Worm (Caenorhabditis elegans): ENCODE results near the gene srsx-21.

The srsx-21 gene

DNA sequence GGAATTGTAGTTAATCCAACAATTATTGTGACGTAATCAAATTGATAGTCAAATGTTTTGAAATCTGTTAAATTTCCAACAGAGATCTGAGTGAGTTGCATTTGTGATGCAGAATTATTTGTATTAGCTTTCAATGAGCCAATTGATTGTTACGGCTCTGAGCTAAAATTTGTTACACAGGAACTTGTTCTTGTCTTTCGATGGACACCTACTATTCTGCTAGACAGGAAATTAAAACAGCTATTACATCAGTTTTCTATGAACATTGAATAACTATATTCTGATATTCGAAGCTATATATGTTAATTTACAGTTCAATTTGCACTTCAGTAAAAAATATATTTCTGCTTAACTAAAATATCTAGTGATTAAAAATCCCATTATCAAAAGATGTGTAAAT is 3.9 kb upstream of the srsx-21 start, which contains the start of gene sru-40:
sru-40 (minus strand) TSS at position 101 of the 400 bp plus-strand sequence.
- no peak for TF ChIP-seq unc-62 (GFP tag; optimal IDR thresholded peaks at IDR 0.05)

DNA sequence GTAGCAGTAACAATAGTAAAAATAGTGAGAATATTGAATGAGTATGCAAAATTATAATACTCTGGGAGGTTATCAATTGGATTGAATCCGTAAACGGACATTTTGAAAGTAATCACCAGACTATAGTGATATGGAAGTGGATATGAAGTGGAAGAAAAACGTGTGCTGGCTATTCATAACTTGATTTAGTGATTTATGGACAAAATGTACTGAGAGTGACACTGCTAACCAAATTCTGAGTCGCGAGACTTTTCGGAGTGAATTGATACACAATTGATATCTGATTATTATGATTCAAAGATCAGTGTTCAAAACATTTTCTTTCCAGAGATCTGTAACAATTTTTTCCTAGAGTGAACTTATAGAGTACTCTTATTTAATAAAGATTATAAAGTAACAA is 1.8 kb upstream of the srsx-21 start, which contains the start of gene sru-38:
sru-38 (minus strand) TSS at position 101 of the 400 bp plus-strand sequence.
- no peak for TF ChIP-seq unc-62 (GFP tag; optimal IDR thresholded peaks at IDR 0.05)

DNA sequence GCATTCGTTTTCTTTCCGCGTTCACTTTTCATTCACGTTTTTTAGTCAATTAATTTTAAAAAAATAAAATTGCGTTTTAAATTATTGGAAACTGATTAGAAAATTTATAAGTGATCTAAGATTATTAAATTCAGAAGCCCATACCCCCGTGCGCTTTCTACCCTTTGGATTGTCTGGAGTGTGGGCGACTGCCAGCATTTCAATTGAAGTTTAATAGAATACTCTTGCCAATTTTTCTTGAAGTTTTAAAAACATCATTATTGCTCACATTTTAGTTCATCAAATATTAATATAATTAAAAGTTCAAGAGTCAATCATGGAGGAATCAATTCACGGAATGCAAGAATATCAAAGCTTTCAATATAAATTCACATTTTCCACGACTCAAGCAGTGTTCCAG is 3.6 kb downstream of the srsx-21 start, which contains the start of gene sru-36:
sru-36 (plus strand) TSS at position 301 of the 400 bp plus-strand sequence.
- no peak for TF ChIP-seq unc-62 (GFP tag; optimal IDR thresholded peaks at IDR 0.05)

DNA sequence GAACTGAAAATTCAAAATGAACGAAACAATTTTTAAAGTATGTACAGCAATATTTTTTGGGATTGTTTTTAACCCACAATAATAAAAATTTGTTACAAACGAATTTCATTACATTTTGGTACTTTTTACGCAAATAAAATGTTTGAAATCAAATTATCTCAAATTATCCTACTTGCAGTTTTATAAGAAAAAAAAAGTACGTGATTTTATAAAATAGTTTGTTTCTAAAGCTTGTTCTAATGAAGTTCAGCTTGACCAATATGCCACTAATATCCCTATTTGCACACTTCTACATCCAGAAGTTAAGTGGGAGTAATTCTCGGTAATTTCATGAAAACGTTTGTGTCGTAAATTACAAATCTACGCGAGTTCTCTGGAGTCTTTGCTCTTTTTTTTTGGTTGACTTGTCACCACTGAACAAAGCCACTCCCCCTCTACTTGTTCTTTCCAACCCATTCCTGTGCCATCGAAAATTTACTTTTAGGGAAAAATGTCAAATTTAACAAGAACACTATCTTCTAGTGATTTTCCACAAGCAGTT is 5.7 kb downstream of the srsx-21 start, which contains the start of gene sru-8:
sru-8 (plus strand) TSS at position 491 of the 541 bp plus-strand sequence.
- TF ChIP-seq unc-62 (GFP tag; optimal IDR thresholded peaks at IDR 0.05), result no peak

DNA sequence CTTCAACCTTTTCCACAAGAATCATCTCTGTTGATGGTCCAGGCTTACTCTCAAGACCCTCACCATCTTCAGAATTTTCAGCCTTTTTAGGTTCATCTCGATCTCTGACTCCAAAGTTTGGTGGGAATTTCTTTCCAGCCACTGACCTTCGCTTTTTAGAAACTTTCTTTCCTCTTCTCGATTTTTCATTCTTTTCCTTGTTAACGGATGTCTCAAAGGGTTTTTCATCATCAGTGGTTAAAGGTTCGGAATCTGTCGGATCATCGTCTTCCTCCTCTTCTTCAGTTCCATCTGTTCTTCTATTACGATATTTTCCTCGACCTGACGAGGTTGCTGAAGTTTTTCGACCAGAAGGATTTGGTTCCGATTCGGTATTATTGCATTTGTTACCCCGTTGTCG is 10.8 kb downstream of the srsx-21 start:
- no peak for TF ChIP-seq unc-62 (GFP tag; optimal IDR thresholded peaks at IDR 0.05)

DNA sequence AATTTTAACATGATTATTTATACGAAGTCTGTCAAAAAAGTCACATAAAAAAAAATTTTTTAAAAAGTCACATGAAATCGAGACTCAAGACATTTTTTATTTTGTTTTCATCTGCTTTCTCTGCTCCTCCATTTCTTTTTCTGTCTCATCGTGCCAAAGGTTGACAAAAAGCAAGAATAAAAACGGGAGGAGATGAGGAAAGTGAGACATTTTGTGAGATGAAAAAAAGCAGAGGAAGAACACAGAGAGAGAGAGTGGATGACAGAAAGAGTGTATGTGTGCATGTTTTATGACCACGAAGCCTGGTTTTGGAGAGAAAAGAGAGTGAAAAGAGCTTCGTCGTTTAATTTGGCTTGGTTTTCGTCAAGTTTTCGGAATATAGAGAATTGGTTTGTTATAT is 16.0 kb downstream of the srsx-21 start:
- no peak for TF ChIP-seq unc-62 (GFP tag; optimal IDR thresholded peaks at IDR 0.05)

DNA sequence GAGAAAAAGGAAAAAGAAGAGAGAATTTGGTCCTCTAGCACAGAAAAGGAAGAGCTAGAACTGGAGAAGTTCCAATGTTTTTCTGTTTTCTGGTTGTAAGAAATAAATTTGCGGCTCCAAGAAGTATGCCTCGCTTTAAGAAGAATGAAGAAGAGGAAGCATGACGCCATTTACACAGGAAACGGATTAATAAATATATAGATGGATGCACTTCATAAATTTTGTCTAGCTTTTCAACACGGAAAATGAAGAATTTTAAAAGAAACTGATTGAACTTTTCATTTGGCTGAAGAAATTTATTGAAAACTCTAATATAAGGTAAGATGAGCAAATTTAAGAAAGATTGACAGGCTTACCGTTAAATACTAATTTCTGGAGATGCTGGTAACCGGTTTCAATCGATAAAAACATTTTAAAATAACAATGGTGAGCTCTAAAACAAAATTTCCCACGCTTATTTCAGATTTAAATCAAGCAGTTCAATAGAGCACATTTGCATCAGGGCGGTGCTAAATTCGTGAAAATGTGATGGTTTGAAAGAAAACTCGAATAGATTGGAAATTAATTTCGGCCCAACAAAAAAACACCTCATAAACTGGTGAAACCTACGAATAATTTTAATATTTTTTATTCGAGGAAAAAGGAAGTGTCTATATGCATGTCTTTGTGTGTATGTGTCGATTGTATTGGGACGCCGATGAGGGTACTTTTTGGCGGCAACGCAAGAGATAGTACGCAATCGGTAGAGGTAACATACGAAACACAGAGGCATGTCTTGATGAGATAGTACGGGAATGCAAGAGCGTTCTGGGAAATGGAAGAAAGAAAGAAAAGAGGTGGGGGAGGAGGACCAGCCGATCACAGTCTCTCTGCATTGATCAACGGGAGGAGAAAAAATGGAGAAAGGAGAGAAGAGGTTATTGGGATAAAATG is 18.4 kb downstream of the srsx-21 start:
- TF ChIP-seq unc-62 (GFP tag; optimal IDR thresholded peaks at IDR 0.05), result no peak

DNA sequence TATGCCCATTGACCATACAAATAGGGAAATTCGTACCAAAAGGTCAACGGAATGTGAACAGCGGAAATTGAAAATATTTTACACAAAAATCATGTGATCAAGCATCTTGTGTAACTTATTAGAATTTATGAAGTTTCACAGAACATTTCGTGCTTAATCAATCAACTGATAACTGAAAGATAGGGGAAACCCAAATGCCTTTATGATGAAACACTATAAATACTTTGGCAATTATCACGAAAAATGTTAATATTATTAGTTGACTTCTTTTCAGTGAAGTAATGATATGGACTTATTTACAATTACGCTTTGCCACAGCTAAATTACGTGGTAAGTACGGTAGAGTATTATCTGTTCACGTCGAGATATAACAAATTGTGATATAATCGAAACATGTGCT is 19.2 kb downstream of the srsx-21 start:
- TF ChIP-seq unc-62 (GFP tag; optimal IDR thresholded peaks at IDR 0.05), result no peak

DNA sequence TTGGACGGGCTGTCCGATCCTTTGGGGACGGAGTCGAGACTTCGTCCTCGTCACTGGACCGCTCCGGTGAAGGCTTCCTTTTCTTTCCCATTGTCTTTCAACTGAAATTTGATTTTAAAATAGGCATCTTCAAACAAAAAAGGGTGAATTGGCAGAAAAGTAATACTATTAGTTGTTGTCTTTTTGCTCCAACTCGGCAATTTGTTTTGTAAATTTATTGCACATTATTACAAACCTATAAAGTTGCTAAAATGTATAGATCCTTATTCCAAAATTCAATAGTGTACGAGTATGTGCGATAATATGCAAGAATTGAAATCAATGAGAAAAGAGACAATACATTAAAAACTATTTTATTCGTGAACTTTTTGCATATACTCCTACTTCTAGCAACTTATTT is 22.1 kb downstream of the srsx-21 start, which contains the start of gene lsy-12:
lsy-12 (minus strand) TSS at position 101 of the 400 bp plus-strand sequence.
- TF ChIP-seq unc-62 (GFP tag; optimal IDR thresholded peaks at IDR 0.05), result no peak

DNA sequence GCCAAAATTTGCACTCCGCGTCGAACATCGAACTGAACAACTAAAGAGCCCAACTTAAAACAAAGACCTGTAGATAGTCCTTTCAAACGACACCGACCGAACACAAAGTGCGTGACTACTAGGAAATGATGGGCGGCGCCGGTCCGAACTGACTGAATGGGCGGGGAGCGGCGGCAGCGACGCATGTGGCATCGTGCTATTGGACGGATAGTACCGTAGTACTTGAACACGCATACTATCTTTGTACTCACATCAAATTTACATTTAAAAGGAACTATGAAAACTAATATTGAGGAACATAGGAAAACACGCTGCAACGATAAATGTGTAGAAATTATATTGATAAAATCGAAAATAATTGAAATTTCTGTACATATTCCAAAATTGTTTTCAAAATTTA is 22.6 kb downstream of the srsx-21 start:
- no peak for TF ChIP-seq unc-62 (GFP tag; optimal IDR thresholded peaks at IDR 0.05)

DNA sequence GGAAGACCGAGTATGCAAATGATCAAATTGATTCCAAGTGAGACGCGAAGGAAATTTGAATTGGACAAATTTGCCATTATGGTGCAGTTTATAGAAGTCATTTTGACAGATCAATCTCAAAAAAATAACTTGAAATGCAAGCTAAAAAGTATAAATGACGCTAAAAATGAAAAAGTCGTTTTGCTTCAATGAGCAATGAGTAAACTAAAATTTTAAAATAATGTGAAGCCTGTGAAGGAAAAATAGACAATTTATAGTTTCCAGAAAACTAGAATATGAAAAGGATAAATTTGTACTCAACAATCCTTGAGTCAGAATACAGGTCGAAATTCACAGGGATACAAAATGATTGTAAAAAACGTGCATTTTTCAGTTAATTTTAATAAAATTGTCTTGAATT is 30.5 kb downstream of the srsx-21 start, which contains the start of gene srab-17:
srab-17 (minus strand) TSS at position 101 of the 400 bp plus-strand sequence.
- no peak for TF ChIP-seq unc-62 (GFP tag; optimal IDR thresholded peaks at IDR 0.05)

DNA sequence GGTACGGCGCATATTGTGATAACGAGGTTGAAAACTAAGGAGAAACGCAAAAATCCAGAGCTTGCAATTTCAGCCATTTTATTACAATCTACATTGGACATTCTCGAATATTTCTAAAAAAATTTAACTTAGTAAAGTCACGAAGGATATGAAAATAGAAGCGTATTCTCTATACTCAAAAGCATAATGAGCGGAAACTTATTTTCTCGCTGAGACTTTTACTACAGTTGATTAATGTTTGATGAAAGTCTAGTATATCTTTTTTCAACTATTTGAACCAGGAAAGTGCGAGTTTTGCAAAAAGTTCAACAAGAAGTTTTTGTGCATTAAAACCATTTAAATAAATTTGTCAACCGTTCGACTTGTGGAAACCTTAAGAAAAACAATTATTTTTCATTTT is 33.6 kb downstream of the srsx-21 start, which contains the start of gene srab-18:
srab-18 (minus strand) TSS at position 101 of the 400 bp plus-strand sequence.
- TF ChIP-seq unc-62 (GFP tag; optimal IDR thresholded peaks at IDR 0.05), result no peak

DNA sequence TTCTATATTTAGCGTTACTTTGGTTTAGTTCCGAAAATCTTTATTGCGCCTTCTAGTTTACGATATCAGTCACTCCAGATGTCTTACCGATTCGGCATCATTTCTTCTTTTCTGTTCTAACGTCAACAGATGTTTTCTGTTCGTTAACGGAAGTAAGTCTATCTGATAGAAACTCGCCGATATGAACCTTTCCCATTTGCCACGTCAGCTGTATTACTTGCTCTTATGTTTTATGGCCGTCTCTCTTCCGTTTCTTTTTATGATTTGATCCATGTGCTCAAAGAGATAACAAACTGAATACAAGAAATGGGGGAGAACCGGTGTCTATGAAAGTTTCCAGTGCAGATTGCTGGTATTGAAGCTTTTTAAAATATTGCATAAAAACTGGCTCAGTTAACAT is 41.6 kb downstream of the srsx-21 start, which contains the start of gene srab-26:
srab-26 (minus strand) TSS at position 101 of the 400 bp plus-strand sequence.
- TF ChIP-seq unc-62 (GFP tag; optimal IDR thresholded peaks at IDR 0.05), result no peak

DNA sequence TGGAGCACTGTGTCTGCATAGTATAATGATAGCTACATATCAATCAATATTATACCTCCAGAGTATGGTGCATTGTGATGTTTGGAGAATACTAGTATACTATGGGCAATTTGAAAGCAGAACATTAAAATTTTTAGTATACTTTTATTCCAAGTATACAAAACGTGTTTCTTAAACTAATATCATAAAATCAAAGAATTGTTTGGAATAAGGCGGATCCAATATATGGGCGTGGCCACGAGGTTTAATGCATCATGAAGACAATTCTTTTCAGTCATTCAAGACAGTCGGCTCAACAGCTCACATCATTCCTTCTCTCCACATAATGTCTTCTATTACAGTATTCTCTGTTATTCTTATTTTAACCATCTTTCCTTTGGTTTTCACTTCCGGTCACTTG is 42.1 kb downstream of the srsx-21 start, which contains the start of gene sdz-31:
sdz-31 (plus strand) TSS at position 301 of the 400 bp plus-strand sequence.
- no peak for TF ChIP-seq unc-62 (GFP tag; optimal IDR thresholded peaks at IDR 0.05)

DNA sequence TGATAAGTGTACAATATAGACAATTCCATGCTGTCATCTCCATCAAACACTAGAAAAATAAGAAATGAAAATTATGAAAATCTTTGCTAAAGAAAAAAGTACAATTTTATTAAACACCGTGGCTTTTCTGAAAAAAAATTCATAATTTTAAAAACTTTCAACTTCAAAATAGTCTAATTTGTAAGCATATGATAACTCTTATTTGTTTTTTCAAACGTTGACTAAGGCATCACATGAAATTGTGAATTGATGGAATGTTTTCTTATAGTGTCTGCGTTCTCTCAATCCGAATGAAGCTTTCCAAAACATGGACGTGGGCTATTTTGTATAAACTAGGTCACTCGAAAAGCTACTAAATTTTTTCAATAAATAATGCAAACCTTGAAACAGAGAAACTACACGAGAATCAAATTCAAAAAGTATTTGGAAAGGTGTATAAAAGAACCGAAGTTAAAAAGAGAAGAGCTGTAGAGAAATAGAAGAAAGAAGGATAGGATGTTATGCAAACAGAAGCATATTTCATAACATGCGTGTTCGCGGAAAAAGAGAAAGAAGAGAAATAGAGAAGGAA is 48.2 kb downstream of the srsx-21 start, which contains the start of gene clp-9:
clp-9 (minus strand) TSS at position 51 of the 571 bp plus-strand sequence.
- TF ChIP-seq unc-62 (GFP tag; optimal IDR thresholded peaks at IDR 0.05), result no peak
